Worm (Caenorhabditis elegans) whole organism, L1 larva: Measurements from ENCODE around the gene ZK180.7.

Source experiments
- ceh-82 ChIP-seq, 3 experiments: fragments of 150-350 bp in 1 of 3; sonication (generic microtip) in 2 of 3; optimal IDR thresholded peaks; 2 replicates each; lab custom pipeline; 2014 to 2017; ENCODE audit warnings: missing biosample characterization in 3 of 3, missing genetic modification characterization in 3 of 3
- dpl-1 ChIP-seq, 3 experiments: fragments of 150-350 bp in 2 of 3; sonication (generic microtip) in 1 of 3; optimal IDR thresholded peaks; 2 replicates each; lab custom pipeline; 2014 to 2017; ENCODE audit warnings: missing biosample characterization in 3 of 3, missing genetic modification characterization in 3 of 3, missing genetic modification reagents in 3 of 3
- lin-14 ChIP-seq: fragments of 200-800 bp; sonication (Bioruptor generic); optimal IDR thresholded peaks from 2 replicates; lab custom pipeline; 2018; ENCODE audit warnings: mild to moderate bottlenecking, missing genetic modification characterization, moderate library complexity, missing compliant biosample characterization
- nhr-237 ChIP-seq: fragments of 150-350 bp; optimal IDR thresholded peaks from 2 replicates; lab custom pipeline; 2014; ENCODE audit warnings: missing biosample characterization, missing genetic modification characterization
- skn-1 ChIP-seq: fragments of 150-350 bp; optimal IDR thresholded peaks from 2 replicates; lab custom pipeline; 2014; ENCODE audit warnings: missing biosample characterization, missing genetic modification characterization
- vab-15 ChIP-seq: sonication (generic microtip); optimal IDR thresholded peaks from 2 replicates; lab custom pipeline; 2017; ENCODE audit warnings: missing genotype, mild to moderate bottlenecking, missing genetic modification characterization, missing compliant biosample characterization

- TF ChIP-seq dpl-1 (GFP tag; optimal IDR thresholded peaks at IDR 0.05; lab: Kevin White, UChicago) (no peak), vab-15 (tag; lab: Kevin White, UChicago) (no peak), nhr-237 (tag; lab: Kevin White, UChicago) (no peak), skn-1 (tag; lab: Kevin White, UChicago) (no peak), ceh-82 (tag; optimal IDR thresholded peaks at IDR 0.05; lab: Kevin White, UChicago) (no peak), lin-14 (GFP tag; lab: Kevin White, UChicago) (no peak)
Measured at ce11 chrIV:4523461-4523860, 33.1 kb downstream of the ZK180.7 start.
